Fruit fly (Drosophila melanogaster) whole organism, embryonic: ENCODE results near the gene Tbcd.

Experiments
- Abd-B ChIP-seq: fragments of 200-800 bp; sonication (Bioruptor generic); optimal IDR thresholded peaks from 2 replicates; lab custom pipeline; 2018; ENCODE audit warnings: missing biosample characterization, mild to moderate bottlenecking, missing genetic modification characterization, moderate library complexity
- Aef1 ChIP-seq: fragments of 200-800 bp; sonication (Bioruptor generic); IDR thresholded peaks from 3 replicates; pipeline ENCODE4 v1.3.6; 2022; ENCODE audit warnings: missing biosample characterization, missing genetic modification characterization
- CG11723 ChIP-seq: fragments of 200-800 bp; sonication (Bioruptor generic); optimal IDR thresholded peaks from 2 replicates; lab custom pipeline; 2017; ENCODE audit warnings: missing biosample characterization, mild to moderate bottlenecking, missing genetic modification characterization
- CG13123 ChIP-seq: fragments of 200-800 bp; sonication (Bioruptor generic); optimal IDR thresholded peaks from 2 replicates; lab custom pipeline; 2016; ENCODE audit warnings: missing biosample characterization, missing genetic modification characterization
- CG14667 ChIP-seq: fragments of 200-800 bp; sonication (Bioruptor generic); IDR thresholded peaks from 2 replicates; pipeline ENCODE4 v1.3.6; 2022; ENCODE audit warnings: missing biosample characterization, missing genetic modification characterization
- CG14710 ChIP-seq: fragments of 200-800 bp; sonication (Bioruptor generic); optimal IDR thresholded peaks from 3 replicates; lab custom pipeline; 2019; ENCODE audit warnings: missing biosample characterization, mild to moderate bottlenecking, missing genetic modification characterization, moderate library complexity
- CG15269 ChIP-seq: fragments of 200-800 bp; sonication (Bioruptor generic); optimal IDR thresholded peaks from 2 replicates; lab custom pipeline; 2018; ENCODE audit warnings: missing biosample characterization, mild to moderate bottlenecking, missing genetic modification characterization, moderate library complexity
- CG1529 ChIP-seq: fragments of 200-800 bp; sonication (Bioruptor generic); optimal IDR thresholded peaks from 3 replicates; lab custom pipeline; 2018; ENCODE audit warnings: missing biosample characterization, missing genetic modification characterization
- CG1603 ChIP-seq: fragments of 200-800 bp; sonication (Bioruptor generic); optimal IDR thresholded peaks from 2 replicates; lab custom pipeline; 2019; ENCODE audit warnings: missing biosample characterization, mild to moderate bottlenecking, missing genetic modification characterization, moderate library complexity
- CG17385 ChIP-seq: fragments of 200-800 bp; sonication (Bioruptor generic); optimal IDR thresholded peaks from 3 replicates; lab custom pipeline; 2018; ENCODE audit warnings: missing biosample characterization, mild to moderate bottlenecking, missing genetic modification characterization
- CG17568 ChIP-seq: fragments of 200-800 bp; sonication (Bioruptor generic); optimal IDR thresholded peaks from 2 replicates; lab custom pipeline; 2018; ENCODE audit warnings: missing biosample characterization, mild to moderate bottlenecking, missing genetic modification characterization, moderate library complexity
- CG18011 ChIP-seq: fragments of 200-800 bp; sonication (Bioruptor generic); optimal IDR thresholded peaks from 2 replicates; lab custom pipeline; 2017; ENCODE audit warnings: missing biosample characterization, missing genetic modification characterization, mild to moderate bottlenecking, moderate library complexity, missing genotype
- CG2116 ChIP-seq: fragments of 200-800 bp; sonication (Bioruptor generic); optimal IDR thresholded peaks from 3 replicates; lab custom pipeline; 2018; ENCODE audit warnings: missing biosample characterization, mild to moderate bottlenecking, missing genetic modification characterization
- CG31441 ChIP-seq: fragments of 200-800 bp; sonication (Bioruptor generic); IDR thresholded peaks from 2 replicates; pipeline ENCODE4 v1.3.6; 2022; ENCODE audit warnings: missing biosample characterization, missing genetic modification characterization
- CG5245 ChIP-seq: fragments of 200-800 bp; sonication (Bioruptor generic); optimal IDR thresholded peaks from 3 replicates; lab custom pipeline; 2016; ENCODE audit warnings: missing biosample characterization, missing genetic modification characterization
- CG6254 ChIP-seq: fragments of 200-800 bp; sonication (Bioruptor generic); optimal IDR thresholded peaks from 3 replicates; lab custom pipeline; 2017; ENCODE audit warnings: mild to moderate bottlenecking, missing biosample characterization, missing genetic modification reagents, missing genetic modification characterization
- CG7839 ChIP-seq: fragments of 200-800 bp; sonication (Bioruptor generic); optimal IDR thresholded peaks from 3 replicates; lab custom pipeline; 2018; ENCODE audit warnings: missing biosample characterization, mild to moderate bottlenecking, missing genetic modification characterization, moderate library complexity
- CHES-1-like ChIP-seq: fragments of 200-800 bp; sonication (Bioruptor generic); optimal IDR thresholded peaks from 2 replicates; lab custom pipeline; 2016; ENCODE audit warnings: missing biosample characterization, missing genetic modification characterization
- Deaf1 ChIP-seq: fragments of 200-800 bp; optimal IDR thresholded peaks from 3 replicates; lab custom pipeline; 2019; ENCODE audit warnings: missing biosample characterization, mild to moderate bottlenecking, missing genetic modification characterization, moderate library complexity
- ERR ChIP-seq: fragments of 200-800 bp; sonication (Bioruptor generic); optimal IDR thresholded peaks from 2 replicates; lab custom pipeline; 2016; ENCODE audit warnings: missing biosample characterization, missing genetic modification characterization
- Fer1 ChIP-seq: fragments of 200-800 bp; sonication (Bioruptor generic); optimal IDR thresholded peaks from 2 replicates; lab custom pipeline; 2017; ENCODE audit warnings: missing biosample characterization, mild to moderate bottlenecking, missing genetic modification characterization
- H15 ChIP-seq: fragments of 200-800 bp; sonication (Bioruptor generic); IDR thresholded peaks from 3 replicates; pipeline ENCODE4 v1.3.6; 2022; ENCODE audit warnings: missing biosample characterization, missing genetic modification characterization
- Hr78 ChIP-seq, 2 experiments: fragments of 200-800 bp in 1 of 2; fragments of >200 bp in 1 of 2; sonication (Bioruptor generic) in 1 of 2; optimal IDR thresholded peaks; 2 replicates each; lab custom pipeline; 2017 to 2019; ENCODE audit warnings: missing biosample characterization in 2 of 2, missing genetic modification characterization in 2 of 2, mild to moderate bottlenecking in 1 of 2, moderate library complexity in 1 of 2
- Jarid2 ChIP-seq: fragments of 200-800 bp; sonication (Bioruptor generic); optimal IDR thresholded peaks from 3 replicates; lab custom pipeline; 2017; ENCODE audit warnings: mild to moderate bottlenecking, missing biosample characterization, missing genetic modification reagents, missing genetic modification characterization
- Mes4 ChIP-seq: fragments of 200-800 bp; sonication (Bioruptor generic); optimal IDR thresholded peaks from 2 replicates; lab custom pipeline; 2016; ENCODE audit warnings: missing biosample characterization, missing genetic modification characterization
- NfI ChIP-seq: fragments of 200-800 bp; sonication (Bioruptor generic); optimal IDR thresholded peaks from 3 replicates; lab custom pipeline; 2018; ENCODE audit warnings: missing biosample characterization, mild to moderate bottlenecking, missing genetic modification characterization, moderate library complexity
- Oli ChIP-seq: fragments of 200-800 bp; sonication (Bioruptor generic); optimal IDR thresholded peaks from 2 replicates; lab custom pipeline; 2018; ENCODE audit warnings: missing biosample characterization, mild to moderate bottlenecking, missing genetic modification characterization, moderate library complexity
- Pdp1 ChIP-seq, 2 experiments: fragments of 200-800 bp; sonication (Bioruptor generic); optimal IDR thresholded peaks; 3 replicates each; lab custom pipeline; 2016; ENCODE audit warnings: missing biosample characterization in 2 of 2, missing genetic modification characterization in 2 of 2, mild to moderate bottlenecking in 1 of 2, moderate library complexity in 1 of 2
- Rfx ChIP-seq: fragments of 200-800 bp; sonication (Bioruptor generic); IDR thresholded peaks from 2 replicates; pipeline ENCODE4 v1.3.6; 2022; ENCODE audit warnings: missing biosample characterization, missing genetic modification characterization
- Vsx1 ChIP-seq: fragments of 200-800 bp; sonication (Bioruptor generic); optimal IDR thresholded peaks from 2 replicates; lab custom pipeline; 2017; ENCODE audit warnings: missing biosample characterization, mild to moderate bottlenecking, missing genetic modification characterization, missing genetic modification reagents
- bigmax ChIP-seq: fragments of 200-800 bp; sonication (Bioruptor generic); optimal IDR thresholded peaks from 2 replicates; lab custom pipeline; 2018; ENCODE audit warnings: missing biosample characterization, mild to moderate bottlenecking, missing genetic modification characterization
- cato ChIP-seq: fragments of 200-800 bp; sonication (Bioruptor generic); optimal IDR thresholded peaks from 2 replicates; lab custom pipeline; 2016; ENCODE audit warnings: missing biosample characterization, missing genetic modification characterization, borderline replicate concordance
- chif ChIP-seq, 2 experiments: fragments of 200-800 bp; sonication (Bioruptor generic); optimal IDR thresholded peaks; 3 replicates each; lab custom pipeline; 2016; ENCODE audit warnings: missing biosample characterization in 2 of 2, missing genetic modification characterization in 2 of 2
- crol ChIP-seq: fragments of 200-800 bp; sonication (Bioruptor generic); IDR thresholded peaks from 2 replicates; pipeline ENCODE4 v1.3.6; 2022; ENCODE audit warnings: missing biosample characterization, missing genetic modification characterization
- crp ChIP-seq, 2 experiments: fragments of 200-800 bp; sonication (Bioruptor generic); optimal IDR thresholded peaks; 2 replicates in 1 of 2; 3 replicates in 1 of 2; lab custom pipeline; 2017; ENCODE audit warnings: missing biosample characterization in 2 of 2, missing genetic modification characterization in 2 of 2, mild to moderate bottlenecking in 1 of 2, moderate library complexity in 1 of 2
- cwo ChIP-seq: fragments of 200-800 bp; sonication (Bioruptor generic); optimal IDR thresholded peaks from 3 replicates; lab custom pipeline; 2017; ENCODE audit warnings: missing biosample characterization, missing genetic modification characterization, mild to moderate bottlenecking, moderate library complexity, missing genetic modification reagents
- disco-r ChIP-seq: fragments of 200-800 bp; sonication (Bioruptor generic); optimal IDR thresholded peaks from 2 replicates; lab custom pipeline; 2016; ENCODE audit warnings: missing biosample characterization, missing genetic modification characterization
- dpn ChIP-seq, 2 experiments: fragments of 200-800 bp; sonication (Bioruptor generic); optimal IDR thresholded peaks; 3 replicates each; lab custom pipeline; 2016; ENCODE audit warnings: missing biosample characterization in 2 of 2, missing genetic modification characterization in 2 of 2
- en ChIP-seq: fragments of 200-800 bp; sonication (Bioruptor generic); optimal IDR thresholded peaks from 2 replicates; lab custom pipeline; 2016; ENCODE audit warnings: missing biosample characterization, missing genetic modification characterization
- gem ChIP-seq: fragments of 200-800 bp; sonication (Bioruptor generic); optimal IDR thresholded peaks from 2 replicates; lab custom pipeline; 2019; ENCODE audit warnings: missing biosample characterization, mild to moderate bottlenecking, missing genetic modification characterization, moderate library complexity
- gsb-n ChIP-seq: fragments of 200-800 bp; sonication (Bioruptor generic); optimal IDR thresholded peaks from 3 replicates; lab custom pipeline; 2018; ENCODE audit warnings: missing biosample characterization, mild to moderate bottlenecking, missing genetic modification characterization
- kni ChIP-seq: fragments of 200-800 bp; sonication (Bioruptor generic); optimal IDR thresholded peaks from 3 replicates; lab custom pipeline; 2017; ENCODE audit warnings: mild to moderate bottlenecking, missing biosample characterization, missing genetic modification reagents, missing genetic modification characterization
- lbe ChIP-seq: fragments of 200-800 bp; sonication (Bioruptor generic); optimal IDR thresholded peaks from 2 replicates; lab custom pipeline; 2016; ENCODE audit warnings: missing biosample characterization, mild to moderate bottlenecking, missing genetic modification characterization
- lola ChIP-seq, 3 experiments: fragments of >200 bp in 2 of 3; fragments of 200-800 bp in 1 of 3; sonication (Bioruptor generic) in 1 of 3; optimal IDR thresholded peaks; 2 replicates each; lab custom pipeline; 2017 to 2019; ENCODE audit warnings: missing biosample characterization in 3 of 3, missing genetic modification characterization in 3 of 3, mild to moderate bottlenecking in 1 of 3, moderate library complexity in 1 of 3
- onecut ChIP-seq: fragments of 200-800 bp; sonication (Bioruptor generic); IDR thresholded peaks from 2 replicates; pipeline ENCODE4 v1.3.6; 2022; ENCODE audit warnings: missing biosample characterization, missing genetic modification characterization
- schlank ChIP-seq: fragments of 200-800 bp; sonication (Bioruptor generic); optimal IDR thresholded peaks from 2 replicates; lab custom pipeline; 2018; ENCODE audit warnings: missing biosample characterization, mild to moderate bottlenecking, missing genetic modification characterization
- ssp ChIP-seq: fragments of 200-800 bp; sonication (Bioruptor generic); IDR thresholded peaks from 2 replicates; pipeline ENCODE4 v1.3.6; 2022; ENCODE audit warnings: missing biosample characterization, missing genetic modification characterization
- tio ChIP-seq: fragments of 200-800 bp; sonication (Bioruptor generic); optimal IDR thresholded peaks from 2 replicates; lab custom pipeline; 2017; ENCODE audit warnings: missing biosample characterization, missing genetic modification characterization, inconsistent platforms
- zfh1 ChIP-seq: fragments of 200-800 bp; sonication (Bioruptor generic); IDR thresholded peaks from 3 replicates; pipeline ENCODE4 v1.3.6; 2022; ENCODE audit warnings: missing biosample characterization, missing genetic modification characterization

Tbcd gene

dm6 chr2L:2193357-2193780 lies 46.1 kb downstream of the Tbcd start (continued):
- TF ChIP-seq Oli (tag; lab: Kevin White, UChicago) (peak; percentile 23), Deaf1 (tag; lab: Kevin White, UChicago) (peak; percentile 83), dpn (GFP tag; optimal IDR thresholded peaks at IDR 0.05; lab: Kevin White, UChicago) (peak in 1 of 2 experiments; percentile 52), CHES-1-like (GFP tag; lab: Kevin White, UChicago) (peak; percentile 3), CG14710 (tag; lab: Kevin White, UChicago) (peak; percentile 36), gsb-n (peak; percentile 38), disco-r (GFP tag; lab: Kevin White, UChicago) (peak; percentile 15), CG31441 (GFP tag; lab: Robert Waterston, UW) (no peak), gem (no peak), CG1603 (tag; lab: Kevin White, UChicago) (peak; percentile 65), Abd-B (GFP tag; lab: Kevin White, UChicago) (peak; percentile 47), crol (GFP tag; lab: Robert Waterston, UW) (no peak), CG17568 (GFP tag; lab: Kevin White, UChicago) (peak; percentile 17), lbe (GFP tag; lab: Kevin White, UChicago) (peak; percentile 30), onecut (peak; percentile 53), Pdp1 (GFP tag; optimal IDR thresholded peaks at IDR 0.05; lab: Kevin White, UChicago) (peak in 1 of 2 experiments; percentile 73), schlank (tag; lab: Kevin White, UChicago) (peak; percentile 59), CG15269 (tag; lab: Kevin White, UChicago) (peak; percentile 49), Fer1 (GFP tag; lab: Kevin White, UChicago) (peak; percentile 75), ssp (no peak), cato (GFP tag; lab: Kevin White, UChicago) (no peak), cwo (GFP tag; lab: Kevin White, UChicago) (peak; percentile 57), Rfx (no peak), CG13123 (GFP tag; lab: Kevin White, UChicago) (peak; percentile 16), Jarid2 (GFP tag; lab: Kevin White, UChicago) (peak; percentile 3), bigmax (peak; percentile 18), zfh1 (GFP tag; lab: Robert Waterston, UW) (no peak), CG6254 (GFP tag; lab: Kevin White, UChicago) (peak; percentile 73), CG14667 (GFP tag; lab: Robert Waterston, UW) (no peak), Mes4 (GFP tag; lab: Kevin White, UChicago) (peak; percentile 16), en (no peak), CG5245 (GFP tag; lab: Kevin White, UChicago) (no peak), H15 (GFP tag; lab: Robert Waterston, UW) (no peak), kni (GFP tag; lab: Kevin White, UChicago) (peak; percentile 87), CG7839 (tag; lab: Kevin White, UChicago) (peak; percentile 23), crp (GFP tag; optimal IDR thresholded peaks at IDR 0.05; lab: Kevin White, UChicago) (no peak), ERR (peak; percentile 60), tio (no peak), NfI (GFP tag; lab: Kevin White, UChicago) (peak; percentile 44), CG17385 (GFP tag; lab: Kevin White, UChicago) (peak; percentile 62), CG11723 (GFP tag; lab: Kevin White, UChicago) (peak; percentile 49), Aef1 (GFP tag; lab: Robert Waterston, UW) (no peak), lola (GFP tag; optimal IDR thresholded peaks at IDR 0.05; lab: Kevin White, UChicago) (no peak), chif (GFP tag; optimal IDR thresholded peaks at IDR 0.05; lab: Kevin White, UChicago) (no peak), CG1529 (GFP tag; lab: Kevin White, UChicago) (peak; percentile 28), Vsx1 (GFP tag; lab: Kevin White, UChicago) (peak; percentile 67), CG18011 (GFP tag; lab: Kevin White, UChicago) (peak; percentile 15), CG2116 (peak; percentile 99), Hr78 (GFP tag; optimal IDR thresholded peaks at IDR 0.05; lab: Kevin White, UChicago) (peak in 1 of 2 experiments; percentile 34)
